Worm (Caenorhabditis elegans) whole organism, late embryonic: ENCODE measurements around the gene eif-3.F.

ENCODE experiments used
- C08G9.2 ChIP-seq: sonication (generic microtip); optimal IDR thresholded peaks from 2 replicates; lab custom pipeline; 2016; ENCODE audit warnings: mild to moderate bottlenecking, missing genetic modification characterization, moderate library complexity, missing compliant biosample characterization
- C38D4.7 ChIP-seq: fragments of 200-800 bp; sonication (Bioruptor generic); optimal IDR thresholded peaks from 2 replicates; lab custom pipeline; 2018; ENCODE audit warnings: mild to moderate bottlenecking, missing genetic modification characterization, moderate library complexity, missing compliant biosample characterization
- K02D7.2 ChIP-seq: sonication (generic microtip); optimal IDR thresholded peaks from 2 replicates; lab custom pipeline; 2017; ENCODE audit warnings: mild to moderate bottlenecking, missing genetic modification characterization, missing compliant biosample characterization
- K09A11.1 ChIP-seq: sonication (generic microtip); optimal IDR thresholded peaks from 2 replicates; lab custom pipeline; 2017; ENCODE audit warnings: antibody characterized with exemption, mild to moderate bottlenecking, missing genetic modification characterization, missing compliant biosample characterization; ENCODE audit not compliant: insufficient read depth
- T23F11.4 ChIP-seq: fragments of 200-800 bp; sonication (Bioruptor generic); optimal IDR thresholded peaks from 2 replicates; lab custom pipeline; 2018; ENCODE audit warnings: mild to moderate bottlenecking, missing genetic modification characterization, missing compliant biosample characterization
- Y22D7AL.16 ChIP-seq: sonication (generic microtip); optimal IDR thresholded peaks from 2 replicates; lab custom pipeline; 2016; ENCODE audit warnings: missing genetic modification characterization, missing compliant biosample characterization
- ahr-1 ChIP-seq: sonication (generic microtip); optimal IDR thresholded peaks from 2 replicates; lab custom pipeline; 2016; ENCODE audit warnings: missing genetic modification characterization, missing compliant biosample characterization
- ceh-2 ChIP-seq: sonication (generic microtip); optimal IDR thresholded peaks from 2 replicates; lab custom pipeline; 2016; ENCODE audit warnings: missing genotype, missing genetic modification characterization, missing compliant biosample characterization
- ceh-22 ChIP-seq: sonication (generic microtip); optimal IDR thresholded peaks from 2 replicates; lab custom pipeline; 2017; ENCODE audit warnings: missing biosample characterization, missing genetic modification characterization
- ceh-31 ChIP-seq: sonication (generic microtip); optimal IDR thresholded peaks from 2 replicates; lab custom pipeline; 2016; ENCODE audit warnings: missing genetic modification characterization, missing compliant biosample characterization
- ceh-34 ChIP-seq: sonication (generic microtip); optimal IDR thresholded peaks from 2 replicates; lab custom pipeline; 2016; ENCODE audit warnings: mild to moderate bottlenecking, missing genetic modification characterization, missing compliant biosample characterization
- dmd-4 ChIP-seq: sonication (generic microtip); optimal IDR thresholded peaks from 2 replicates; lab custom pipeline; 2016; ENCODE audit warnings: borderline replicate concordance, missing genetic modification characterization, missing compliant biosample characterization
- ets-4 ChIP-seq: sonication (generic microtip); optimal IDR thresholded peaks from 2 replicates; lab custom pipeline; 2016; ENCODE audit warnings: missing genetic modification characterization, missing compliant biosample characterization
- fax-1 ChIP-seq: sonication (generic microtip); optimal IDR thresholded peaks from 2 replicates; lab custom pipeline; 2016; ENCODE audit warnings: missing genotype, missing genetic modification characterization, missing compliant biosample characterization
- fkh-6 ChIP-seq: sonication (generic microtip); optimal IDR thresholded peaks from 2 replicates; lab custom pipeline; 2016; ENCODE audit warnings: missing genetic modification characterization, missing compliant biosample characterization
- hlh-30 ChIP-seq: sonication (generic microtip); optimal IDR thresholded peaks from 2 replicates; lab custom pipeline; 2017; ENCODE audit warnings: antibody characterized with exemption, missing genetic modification characterization, missing compliant biosample characterization; ENCODE audit not compliant: insufficient read depth
- hlh-6 ChIP-seq: sonication (generic microtip); optimal IDR thresholded peaks from 2 replicates; lab custom pipeline; 2016; ENCODE audit warnings: missing genotype, missing genetic modification characterization, missing compliant biosample characterization
- hlh-8 ChIP-seq: sonication (generic microtip); optimal IDR thresholded peaks from 2 replicates; lab custom pipeline; 2016; ENCODE audit warnings: missing genotype, missing genetic modification characterization, missing compliant biosample characterization
- lim-6 ChIP-seq: sonication (generic microtip); optimal IDR thresholded peaks from 2 replicates; lab custom pipeline; 2016; ENCODE audit warnings: missing genetic modification characterization, missing compliant biosample characterization
- lin-11 ChIP-seq: fragments of 200-800 bp; sonication (Bioruptor generic); optimal IDR thresholded peaks from 2 replicates; lab custom pipeline; 2018; ENCODE audit warnings: mild to moderate bottlenecking, missing genetic modification characterization, missing compliant biosample characterization
- nfya-1 ChIP-seq: sonication (generic microtip); optimal IDR thresholded peaks from 2 replicates; lab custom pipeline; 2017; ENCODE audit warnings: missing genetic modification characterization, mild to moderate bottlenecking, missing compliant biosample characterization, antibody characterized with exemption, moderate library complexity
- nhr-11 ChIP-seq: fragments of 150-350 bp; optimal IDR thresholded peaks from 2 replicates; lab custom pipeline; 2014; ENCODE audit warnings: missing biosample characterization, missing genetic modification characterization
- nhr-232 ChIP-seq: sonication (generic microtip); optimal IDR thresholded peaks from 2 replicates; lab custom pipeline; 2016; ENCODE audit warnings: missing genetic modification characterization, missing compliant biosample characterization
- pag-3 ChIP-seq: sonication (generic microtip); optimal IDR thresholded peaks from 2 replicates; lab custom pipeline; 2016; ENCODE audit warnings: missing compliant biosample characterization, missing genetic modification characterization, borderline replicate concordance
- pat-9 ChIP-seq: fragments of 200-800 bp; sonication (Bioruptor generic); optimal IDR thresholded peaks from 2 replicates; lab custom pipeline; 2018; ENCODE audit warnings: mild to moderate bottlenecking, missing genetic modification characterization, moderate library complexity, missing compliant biosample characterization
- pha-4 ChIP-seq: fragments of 150-350 bp; optimal IDR thresholded peaks from 2 replicates; lab custom pipeline; 2018; ENCODE audit warnings: missing biosample characterization, missing genetic modification reagents, missing genetic modification characterization
- pqm-1 ChIP-seq: sonication (generic microtip); optimal IDR thresholded peaks from 2 replicates; lab custom pipeline; 2016; ENCODE audit warnings: missing genetic modification characterization, missing compliant biosample characterization
- pros-1 ChIP-seq: fragments of 150-350 bp; optimal IDR thresholded peaks from 2 replicates; lab custom pipeline; 2014; ENCODE audit warnings: missing biosample characterization, missing genetic modification reagents, missing genetic modification characterization
- ref-2 ChIP-seq: sonication (generic microtip); optimal IDR thresholded peaks from 2 replicates; lab custom pipeline; 2016; ENCODE audit warnings: missing genetic modification characterization, missing compliant biosample characterization
- sdc-2 ChIP-seq: sonication (generic microtip); optimal IDR thresholded peaks from 2 replicates; lab custom pipeline; 2016; ENCODE audit warnings: missing genotype, missing genetic modification characterization, missing compliant biosample characterization
- sox-2 ChIP-seq: fragments of 200-800 bp; sonication (Bioruptor generic); IDR thresholded peaks from 2 replicates; pipeline ENCODE4 v1.3.6; 2022; ENCODE audit warnings: missing genetic modification reagents, missing genetic modification characterization, missing compliant biosample characterization
- syd-9 ChIP-seq: sonication (generic microtip); optimal IDR thresholded peaks from 2 replicates; lab custom pipeline; 2016; ENCODE audit warnings: mild to moderate bottlenecking, missing genetic modification characterization, moderate library complexity, missing compliant biosample characterization
- tbx-2 ChIP-seq: sonication (generic microtip); optimal IDR thresholded peaks from 2 replicates; lab custom pipeline; 2016; ENCODE audit warnings: missing genetic modification characterization, missing compliant biosample characterization
- tbx-7 ChIP-seq: sonication (generic microtip); optimal IDR thresholded peaks from 2 replicates; lab custom pipeline; 2016; ENCODE audit warnings: missing genotype, missing genetic modification characterization, missing compliant biosample characterization
- ttx-3 ChIP-seq: sonication (generic microtip); optimal IDR thresholded peaks from 2 replicates; lab custom pipeline; 2016; ENCODE audit warnings: missing genetic modification reagents, missing genetic modification characterization, missing compliant biosample characterization
- unc-42 ChIP-seq: sonication (generic microtip); optimal IDR thresholded peaks from 2 replicates; lab custom pipeline; 2016; ENCODE audit warnings: missing genotype, missing genetic modification characterization, missing compliant biosample characterization
- unc-55 ChIP-seq: sonication (generic microtip); optimal IDR thresholded peaks from 2 replicates; lab custom pipeline; 2017; ENCODE audit warnings: missing biosample characterization, missing genetic modification reagents, missing genetic modification characterization
- ztf-16 ChIP-seq: sonication (generic microtip); optimal IDR thresholded peaks from 2 replicates; lab custom pipeline; 2017; ENCODE audit warnings: missing genetic modification characterization, missing compliant biosample characterization

The eif-3.F gene

DNA sequence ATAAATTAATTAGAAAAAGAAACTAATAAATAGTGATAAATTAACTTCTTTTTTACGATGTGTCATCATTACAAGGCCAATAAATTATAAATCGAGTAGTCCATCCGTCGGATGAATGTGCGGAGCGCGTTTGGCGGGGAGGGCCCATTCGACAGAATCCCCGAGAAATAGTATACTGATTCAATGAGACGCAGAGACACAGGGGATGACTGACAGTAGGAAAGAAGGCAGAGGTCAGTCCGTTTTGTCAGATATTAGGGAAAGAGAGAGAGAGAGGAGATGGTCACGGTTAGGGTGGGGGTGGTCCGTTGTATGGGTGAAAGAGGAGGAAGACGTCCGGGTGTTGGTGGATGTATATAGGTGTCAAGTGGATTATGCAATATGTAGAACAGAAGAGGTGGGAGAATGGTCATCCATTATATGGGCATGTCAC lies 22.8 kb upstream of the eif-3.F start:
- no peak for TF ChIP-seq fax-1 (tag; lab: Kevin White, UChicago)
- no peak for TF ChIP-seq pros-1 (tag; lab: Kevin White, UChicago)
- no peak for TF ChIP-seq T23F11.4 (GFP tag; lab: Kevin White, UChicago)
- TF ChIP-seq ztf-16, result peak; percentile 45
- no peak for TF ChIP-seq ttx-3 (tag; lab: Kevin White, UChicago)
- no peak for TF ChIP-seq pat-9
- TF ChIP-seq nhr-232, result no peak
- peak; percentile 14 for TF ChIP-seq tbx-7 (tag; lab: Kevin White, UChicago)
- TF ChIP-seq nfya-1 (tag; lab: Kevin White, UChicago), result peak; percentile 27
- no peak for TF ChIP-seq ets-4 (tag; lab: Kevin White, UChicago)
- peak; percentile 69 for TF ChIP-seq unc-42 (tag; lab: Kevin White, UChicago)
- peak; percentile 63 for TF ChIP-seq ceh-31 (tag; lab: Kevin White, UChicago)
- TF ChIP-seq ref-2 (tag; lab: Kevin White, UChicago), result peak; percentile 61
- no peak for TF ChIP-seq K09A11.1 (tag; lab: Kevin White, UChicago)
- no peak for TF ChIP-seq pha-4
- peak; percentile 6 for TF ChIP-seq fkh-6 (tag; lab: Kevin White, UChicago)
- TF ChIP-seq dmd-4 (tag; lab: Kevin White, UChicago), result no peak
- TF ChIP-seq pqm-1 (tag; lab: Kevin White, UChicago), result no peak
- TF ChIP-seq sox-2, result peak; percentile 12; the same call in 1 of the 2 replicates
- TF ChIP-seq ceh-2, result peak; percentile 6
- TF ChIP-seq unc-55 (GFP tag; lab: Kevin White, UChicago), result peak; percentile 98
- TF ChIP-seq hlh-8 (tag; lab: Kevin White, UChicago), result no peak
- no peak for TF ChIP-seq K02D7.2 (tag; lab: Kevin White, UChicago)
- TF ChIP-seq sdc-2 (tag; lab: Kevin White, UChicago), result peak; percentile 39
- peak; percentile 13 for TF ChIP-seq hlh-30 (tag; lab: Kevin White, UChicago)
- no peak for TF ChIP-seq nhr-11 (tag; lab: Kevin White, UChicago)
- no peak for TF ChIP-seq ahr-1
- TF ChIP-seq tbx-2 (tag; lab: Kevin White, UChicago), result peak; percentile 90
- no peak for TF ChIP-seq ceh-22 (tag; lab: Kevin White, UChicago)
- peak; percentile 33 for TF ChIP-seq ceh-34 (tag; lab: Kevin White, UChicago)
- TF ChIP-seq syd-9, result peak; percentile 53
- no peak for TF ChIP-seq lim-6 (tag; lab: Kevin White, UChicago)
- TF ChIP-seq lin-11 (tag; lab: Kevin White, UChicago), result no peak
- TF ChIP-seq C38D4.7 (GFP tag; lab: Kevin White, UChicago), result no peak
- no peak for TF ChIP-seq C08G9.2 (tag; lab: Kevin White, UChicago)
- no peak for TF ChIP-seq pag-3 (tag; lab: Kevin White, UChicago)

DNA sequence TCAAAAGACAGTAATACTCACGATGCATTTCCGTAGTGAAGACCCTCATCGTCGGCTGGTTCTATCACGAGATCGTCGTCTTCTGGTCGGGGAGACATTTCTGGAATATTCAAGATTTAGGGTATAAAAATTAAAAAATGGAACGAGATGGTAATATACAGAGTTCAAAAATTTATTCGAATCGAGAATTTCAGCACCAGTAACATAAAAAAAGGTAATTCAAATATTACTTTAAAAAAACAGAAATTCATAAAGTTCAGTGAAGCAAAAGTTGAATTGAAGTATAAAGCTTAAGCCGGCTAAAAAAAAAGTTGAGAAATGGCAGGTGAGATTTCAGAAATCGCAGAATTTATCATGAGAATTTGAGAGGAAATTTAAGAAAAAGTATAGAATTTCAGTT lies 21.2 kb upstream of the eif-3.F start, which contains the start of gene cam-1:
Gene cam-1, minus strand, starts transcription at position 101 of the 400 bp plus-strand sequence.
- TF ChIP-seq ceh-31 (tag; lab: Kevin White, UChicago), result no peak

DNA sequence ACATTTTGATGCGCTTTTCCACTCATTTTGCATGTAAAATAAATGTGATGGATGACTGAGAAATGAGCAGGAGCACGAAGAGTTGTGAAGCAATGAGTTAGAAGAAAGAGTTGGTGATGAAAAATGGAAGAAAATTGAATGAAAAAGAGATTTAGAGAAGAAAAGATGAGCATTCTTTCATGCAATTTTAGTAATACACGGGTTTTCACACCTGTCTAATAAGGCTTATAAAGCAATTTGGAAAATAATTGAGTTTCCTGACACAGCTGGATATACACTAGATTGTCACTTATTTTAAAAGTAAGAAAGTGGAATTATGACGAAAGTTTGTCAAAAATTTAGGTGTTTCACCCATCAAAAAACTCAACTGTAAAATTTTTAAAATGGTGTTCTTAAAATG lies 20.6 kb upstream of the eif-3.F start:
- TF ChIP-seq unc-42 (tag; lab: Kevin White, UChicago), result peak; percentile 48
- TF ChIP-seq Y22D7AL.16 (tag; lab: Kevin White, UChicago), result no peak

DNA sequence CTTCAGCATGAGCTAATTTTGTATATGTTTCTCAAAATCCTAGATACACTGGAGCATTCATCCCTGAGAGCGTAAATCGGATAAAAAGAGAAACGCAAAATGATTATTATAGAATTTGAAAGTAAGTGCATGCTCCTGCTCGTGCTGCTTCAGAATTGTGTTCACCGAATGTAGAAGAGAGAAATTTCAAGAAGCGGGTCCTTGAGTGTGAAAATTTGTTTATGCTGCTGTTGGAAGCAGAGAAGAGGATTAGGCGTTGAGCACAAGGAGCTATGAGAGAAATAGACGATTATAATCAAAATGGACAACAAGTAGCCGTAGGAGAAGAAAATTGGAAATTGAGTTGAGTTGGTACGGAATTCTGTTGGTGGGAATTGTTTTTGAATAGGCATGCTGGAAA lies 19.7 kb upstream of the eif-3.F start:
- no peak for TF ChIP-seq hlh-6
- TF ChIP-seq unc-42 (tag; lab: Kevin White, UChicago), result peak; percentile 88
- no peak for TF ChIP-seq ztf-16
- TF ChIP-seq tbx-2 (tag; lab: Kevin White, UChicago), result no peak
